Worm (Caenorhabditis elegans): ENCODE results near the gene F09G8.7.

ce11 chrIII:8310239-8311057 is 42.3 kb upstream of the F09G8.7 start, which contains the start of gene F10E9.3:
- TF ChIP-seq nhr-6 (tag; optimal IDR thresholded peaks at IDR 0.05) (no peak), nhr-237 (tag; optimal IDR thresholded peaks at IDR 0.05) (no peak), zag-1 (tag; optimal IDR thresholded peaks at IDR 0.05) (no peak), ama-1 (optimal IDR thresholded peaks at IDR 0.05) (no peak), F13H6.1 (tag; optimal IDR thresholded peaks at IDR 0.05) (no peak), elt-3 (tag; optimal IDR thresholded peaks at IDR 0.05) (no peak), ceh-82 (tag; optimal IDR thresholded peaks at IDR 0.05) (no peak), nhr-12 (tag; optimal IDR thresholded peaks at IDR 0.05) (no peak), blmp-1 (tag; optimal IDR thresholded peaks at IDR 0.05; ENCODE audit: insufficient read depth) (no peak), dmd-4 (tag; optimal IDR thresholded peaks at IDR 0.05) (no peak), mdl-1 (tag; optimal IDR thresholded peaks at IDR 0.05) (no peak), lin-39 (tag; optimal IDR thresholded peaks at IDR 0.05) (no peak), ztf-11 (tag; optimal IDR thresholded peaks at IDR 0.05) (no peak), nhr-11 (tag; optimal IDR thresholded peaks at IDR 0.05) (no peak)
